Fruit fly (Drosophila melanogaster) whole organism, embryonic: ENCODE measurements around the gene CG11597.
A peak's percentile ranks its signal among the peaks of the same experiment; 100 is the strongest.

Experiments
- BtbVII ChIP-seq: fragments of 200-800 bp; sonication (Bioruptor generic); optimal IDR thresholded peaks from 3 replicates; lab custom pipeline; 2017; ENCODE audit warnings: missing biosample characterization, mild to moderate bottlenecking, missing genetic modification characterization
- CG10147 ChIP-seq: fragments of 200-800 bp; sonication (Bioruptor generic); optimal IDR thresholded peaks from 2 replicates; lab custom pipeline; 2019; ENCODE audit warnings: missing biosample characterization, mild to moderate bottlenecking, missing genetic modification characterization, moderate library complexity
- CG10267 ChIP-seq: fragments of 200-800 bp; sonication (Bioruptor generic); optimal IDR thresholded peaks from 2 replicates; lab custom pipeline; 2018; ENCODE audit warnings: missing biosample characterization, mild to moderate bottlenecking, missing genetic modification characterization, moderate library complexity
- CG10366 ChIP-seq: fragments of 200-800 bp; sonication (Bioruptor generic); IDR thresholded peaks from 2 replicates; pipeline ENCODE4 v1.3.6; 2022; ENCODE audit warnings: missing biosample characterization, missing genetic modification characterization
- CG10431 ChIP-seq: fragments of 200-800 bp; sonication (Bioruptor generic); optimal IDR thresholded peaks from 3 replicates; lab custom pipeline; 2018; ENCODE audit warnings: missing biosample characterization, mild to moderate bottlenecking, missing genetic modification characterization
- CG11085 ChIP-seq: fragments of 200-800 bp; sonication (Bioruptor generic); IDR thresholded peaks from 2 replicates; pipeline ENCODE4 v1.3.6; 2022; ENCODE audit warnings: missing biosample characterization, missing genetic modification characterization
- CG11695 ChIP-seq: fragments of 200-800 bp; sonication (Bioruptor generic); IDR thresholded peaks from 3 replicates; pipeline ENCODE4 v1.3.6; 2022; ENCODE audit warnings: missing biosample characterization, missing genetic modification characterization
- CG1233 ChIP-seq: fragments of 200-800 bp; sonication (Bioruptor generic); optimal IDR thresholded peaks from 4 replicates; lab custom pipeline; 2018; ENCODE audit warnings: missing biosample characterization, mild to moderate bottlenecking, missing genetic modification characterization
- CG13287 ChIP-seq: fragments of 200-800 bp; sonication (Bioruptor generic); IDR thresholded peaks from 2 replicates; pipeline ENCODE4 v1.3.6; 2022; ENCODE audit warnings: missing biosample characterization, missing genetic modification characterization; ENCODE audit not compliant: partially characterized antibody
- CG13296 ChIP-seq: fragments of 200-800 bp; sonication (Bioruptor generic); optimal IDR thresholded peaks from 3 replicates; lab custom pipeline; 2018; ENCODE audit warnings: missing biosample characterization, mild to moderate bottlenecking, missing genetic modification characterization
- CG15011 ChIP-seq: fragments of 200-800 bp; sonication (Bioruptor generic); optimal IDR thresholded peaks from 3 replicates; lab custom pipeline; 2018; ENCODE audit warnings: missing biosample characterization, mild to moderate bottlenecking, missing genetic modification characterization
- CG15601 ChIP-seq: fragments of 200-800 bp; sonication (Bioruptor generic); optimal IDR thresholded peaks from 3 replicates; lab custom pipeline; 2019; ENCODE audit warnings: missing biosample characterization, mild to moderate bottlenecking, missing genetic modification characterization, moderate library complexity
- CG17385 ChIP-seq: fragments of 200-800 bp; sonication (Bioruptor generic); optimal IDR thresholded peaks from 3 replicates; lab custom pipeline; 2018; ENCODE audit warnings: missing biosample characterization, mild to moderate bottlenecking, missing genetic modification characterization
- CG31224 ChIP-seq: fragments of 200-800 bp; sonication (Bioruptor generic); IDR thresholded peaks from 2 replicates; pipeline ENCODE4 v1.3.6; 2022; ENCODE audit warnings: missing biosample characterization, missing genetic modification characterization
- CG3726 ChIP-seq: fragments of 200-800 bp; sonication (Bioruptor generic); IDR thresholded peaks from 3 replicates; pipeline ENCODE4, ENCODE4 v1.3.6; 2022; ENCODE audit warnings: missing biosample characterization, missing genetic modification characterization
- CG43689 ChIP-seq: fragments of 200-800 bp; sonication (Bioruptor generic); IDR thresholded peaks from 2 replicates; pipeline ENCODE4 v1.3.6; 2022; ENCODE audit warnings: missing biosample characterization, missing genetic modification characterization
- CG4707 ChIP-seq: fragments of 200-800 bp; sonication (Bioruptor generic); optimal IDR thresholded peaks from 2 replicates; lab custom pipeline; 2018; ENCODE audit warnings: missing biosample characterization, mild to moderate bottlenecking, missing genetic modification characterization, moderate library complexity
- CG8089 ChIP-seq: fragments of 200-800 bp; sonication (Bioruptor generic); optimal IDR thresholded peaks from 3 replicates; lab custom pipeline; 2016; ENCODE audit warnings: missing biosample characterization, missing genetic modification characterization
- CG8924 ChIP-seq: fragments of 200-800 bp; optimal IDR thresholded peaks from 3 replicates; lab custom pipeline; 2019; ENCODE audit warnings: missing biosample characterization, mild to moderate bottlenecking, missing genetic modification characterization, moderate library complexity
- CG9437 ChIP-seq: fragments of 200-800 bp; sonication (Bioruptor generic); optimal IDR thresholded peaks from 2 replicates; lab custom pipeline; 2018; ENCODE audit warnings: missing biosample characterization, mild to moderate bottlenecking, missing genetic modification characterization
- Camta ChIP-seq: fragments of 200-800 bp; sonication (Bioruptor generic); optimal IDR thresholded peaks from 2 replicates; lab custom pipeline; 2016; ENCODE audit warnings: missing biosample characterization, missing genetic modification characterization
- CoRest ChIP-seq: fragments of 200-800 bp; sonication (Bioruptor generic); optimal IDR thresholded peaks from 3 replicates; lab custom pipeline; 2018; ENCODE audit warnings: missing biosample characterization, mild to moderate bottlenecking, missing genetic modification characterization, moderate library complexity
- Doc3 ChIP-seq: fragments of 200-800 bp; sonication (Bioruptor generic); IDR thresholded peaks from 3 replicates; pipeline ENCODE4 v1.3.6; 2022; ENCODE audit warnings: missing biosample characterization, missing genetic modification characterization; ENCODE audit not compliant: partially characterized antibody
- Drgx ChIP-seq: fragments of 200-800 bp; sonication (Bioruptor generic); IDR thresholded peaks from 2 replicates; pipeline ENCODE4 v1.3.6; 2022; ENCODE audit warnings: missing biosample characterization, missing genetic modification characterization
- ERR ChIP-seq: fragments of 200-800 bp; sonication (Bioruptor generic); optimal IDR thresholded peaks from 2 replicates; lab custom pipeline; 2016; ENCODE audit warnings: missing biosample characterization, missing genetic modification characterization
- Elba2 ChIP-seq: fragments of 200-800 bp; sonication (Bioruptor generic); optimal IDR thresholded peaks from 3 replicates; lab custom pipeline; 2016; ENCODE audit warnings: missing biosample characterization, missing genetic modification characterization
- MESR4 ChIP-seq: fragments of 200-800 bp; sonication (Bioruptor generic); optimal IDR thresholded peaks from 2 replicates; lab custom pipeline; 2018; ENCODE audit warnings: missing biosample characterization, mild to moderate bottlenecking, missing genetic modification characterization, moderate library complexity
- NC2β ChIP-seq: fragments of 200-800 bp; sonication (Bioruptor generic); optimal IDR thresholded peaks from 2 replicates; lab custom pipeline; 2016; ENCODE audit warnings: missing biosample characterization, missing genetic modification characterization
- Pdp1 ChIP-seq, 2 experiments: fragments of 200-800 bp; sonication (Bioruptor generic); optimal IDR thresholded peaks; 3 replicates each; lab custom pipeline; 2016; ENCODE audit warnings: missing biosample characterization in 2 of 2, missing genetic modification characterization in 2 of 2, mild to moderate bottlenecking in 1 of 2, moderate library complexity in 1 of 2
- Rfx ChIP-seq: fragments of 200-800 bp; sonication (Bioruptor generic); IDR thresholded peaks from 2 replicates; pipeline ENCODE4 v1.3.6; 2022; ENCODE audit warnings: missing biosample characterization, missing genetic modification characterization
- Stat92E ChIP-seq, 3 experiments: fragments of >200 bp in 2 of 3; fragments of 200-800 bp in 1 of 3; sonication (Bioruptor generic) in 1 of 3; optimal IDR thresholded peaks; 2 replicates each; lab custom pipeline; 2017 to 2019; ENCODE audit warnings: missing biosample characterization in 3 of 3, missing genetic modification characterization in 3 of 3, mild to moderate bottlenecking in 1 of 3, moderate library complexity in 1 of 3
- bigmax ChIP-seq: fragments of 200-800 bp; sonication (Bioruptor generic); optimal IDR thresholded peaks from 2 replicates; lab custom pipeline; 2018; ENCODE audit warnings: missing biosample characterization, mild to moderate bottlenecking, missing genetic modification characterization
- crc ChIP-seq: fragments of 200-800 bp; sonication (Bioruptor generic); optimal IDR thresholded peaks from 2 replicates; lab custom pipeline; 2016; ENCODE audit warnings: missing biosample characterization, missing genetic modification characterization
- ewg ChIP-seq: fragments of 200-800 bp; sonication (Bioruptor generic); optimal IDR thresholded peaks from 3 replicates; lab custom pipeline; 2017; ENCODE audit warnings: mild to moderate bottlenecking, missing biosample characterization, missing genetic modification reagents, missing genetic modification characterization
- gsb ChIP-seq: fragments of 200-800 bp; sonication (Bioruptor generic); IDR thresholded peaks from 2 replicates; pipeline ENCODE4 v1.3.6; 2022; ENCODE audit warnings: missing biosample characterization, missing genetic modification characterization
- pan ChIP-seq, 4 experiments: fragments of >200 bp in 3 of 4; fragments of 200-800 bp in 1 of 4; sonication (Bioruptor generic) in 1 of 4; optimal IDR thresholded peaks in 3 of 4; IDR thresholded peaks in 1 of 4; 2 replicates each; pipeline versions ENCODE4 v1.3.6 to Lab custom; 2017 to 2022; ENCODE audit warnings: missing biosample characterization in 2 of 4, missing genetic modification characterization in 2 of 4, mixed read lengths in 1 of 4
- row ChIP-seq: fragments of 200-800 bp; sonication (Bioruptor generic); IDR thresholded peaks from 3 replicates; pipeline ENCODE4 v1.3.6; 2022; ENCODE audit warnings: missing biosample characterization, missing genetic modification characterization
- shn ChIP-seq: fragments of 200-800 bp; sonication (Bioruptor generic); optimal IDR thresholded peaks from 3 replicates; lab custom pipeline; 2016; ENCODE audit warnings: missing biosample characterization, missing genetic modification characterization
- vfl ChIP-seq: fragments of 200-800 bp; sonication (Bioruptor generic); optimal IDR thresholded peaks from 2 replicates; lab custom pipeline; 2016; ENCODE audit warnings: missing biosample characterization, missing genetic modification characterization
- vvl ChIP-seq: fragments of 200-800 bp; sonication (Bioruptor generic); IDR thresholded peaks from 2 replicates; pipeline ENCODE4 v1.3.6; 2022; ENCODE audit warnings: missing biosample characterization, missing genetic modification characterization
- wdn ChIP-seq: fragments of 200-800 bp; sonication (Bioruptor generic); IDR thresholded peaks from 2 replicates; pipeline ENCODE4 v1.3.6; 2022; ENCODE audit warnings: missing biosample characterization, missing genetic modification characterization
- z ChIP-seq: fragments of 200-800 bp; sonication (Bioruptor generic); IDR thresholded peaks from 3 replicates; pipeline ENCODE4 v1.3.6; 2022; ENCODE audit warnings: missing biosample characterization, missing genetic modification characterization
- zfh1 ChIP-seq: fragments of 200-800 bp; sonication (Bioruptor generic); IDR thresholded peaks from 3 replicates; pipeline ENCODE4 v1.3.6; 2022; ENCODE audit warnings: missing biosample characterization, missing genetic modification characterization
- zfh2 ChIP-seq: fragments of 200-800 bp; sonication (Bioruptor generic); optimal IDR thresholded peaks from 2 replicates; lab custom pipeline; 2016; ENCODE audit warnings: missing biosample characterization, missing genetic modification characterization

Gene CG11597

DNA sequence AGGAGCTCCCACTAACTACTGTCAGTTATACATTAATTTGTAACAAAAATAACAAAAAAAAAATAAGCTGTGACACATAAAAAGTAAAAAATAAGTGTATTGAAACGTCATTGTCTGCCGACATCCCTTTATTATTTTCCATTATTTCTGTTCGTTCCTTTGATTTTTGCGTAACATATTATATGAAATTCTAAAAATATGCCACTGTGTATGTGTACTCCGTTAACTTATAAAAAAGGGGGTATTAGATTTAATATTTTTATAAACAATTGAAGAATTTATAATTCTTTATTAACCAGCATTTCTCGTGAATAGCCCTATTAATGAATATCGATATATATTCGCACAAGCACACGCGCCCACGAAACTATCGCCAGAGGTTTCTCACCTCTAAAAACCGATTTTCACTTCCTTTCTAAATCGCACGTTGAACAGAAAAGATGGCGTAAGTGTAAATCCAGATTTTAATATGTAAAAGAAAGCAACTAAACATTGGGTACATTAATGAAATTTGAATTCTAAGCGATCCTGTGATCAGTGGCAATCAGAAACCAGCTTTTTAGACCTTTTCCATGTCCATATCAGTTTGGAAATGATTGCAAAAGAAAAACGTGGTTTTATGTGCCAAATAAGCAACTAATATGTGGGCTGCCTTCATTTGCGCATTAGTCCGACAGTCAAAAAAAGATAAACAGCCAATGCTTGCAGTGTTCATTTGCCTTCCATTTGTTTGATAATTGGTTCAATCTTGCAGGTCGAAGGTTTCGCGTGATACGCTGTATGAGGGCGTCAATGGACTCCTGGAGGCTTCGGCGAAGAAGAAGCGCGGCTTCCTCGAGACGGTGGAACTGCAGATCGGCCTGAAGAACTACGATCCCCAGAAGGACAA lies 615 bp upstream of the CG11597 start, which contains the start of gene RpL10Ab (continued):
- TF ChIP-seq CG13287 (GFP tag; lab: Robert Waterston, UW) (peak; percentile 70), Drgx (GFP tag; lab: Robert Waterston, UW) (peak; percentile 21; the same call in 1 of the 2 replicates), Doc3 (GFP tag; lab: Robert Waterston, UW) (peak; percentile 64), crc (GFP tag; lab: Kevin White, UChicago) (no peak), vfl (GFP tag; lab: Kevin White, UChicago) (no peak), CG8924 (tag; lab: Kevin White, UChicago) (peak; percentile 76), NC2β (peak; percentile 57), CG1233 (peak; percentile 51), z (no peak), Camta (GFP tag; lab: Kevin White, UChicago) (peak; percentile 22), CG15011 (GFP tag; lab: Kevin White, UChicago) (peak; percentile 5), CG43689 (GFP tag; lab: Robert Waterston, UW) (peak; percentile 23; the same call in 1 of the 2 replicates), CG10147 (GFP tag; lab: Kevin White, UChicago) (peak; percentile 77), CG11085 (GFP tag; lab: Robert Waterston, UW) (peak; percentile 61), shn (GFP tag; lab: Kevin White, UChicago) (no peak), ewg (GFP tag; lab: Kevin White, UChicago) (peak; percentile 3), CG10431 (peak; percentile 42), CG13296 (GFP tag; lab: Kevin White, UChicago) (peak; percentile 58)

- TF ChIP-seq shn (GFP tag; lab: Kevin White, UChicago) (peak; percentile 48), wdn (0 out of 2 replicates have a peak, but pooled peaks have one; percentile 38), CG31224 (GFP tag; lab: Robert Waterston, UW) (0 out of 2 replicates have a peak, but pooled peaks have one; percentile 22), CG11695 (GFP tag; lab: Robert Waterston, UW) (peak; percentile 53; the same call in 1 of the 3 replicates), CG10366 (GFP tag; lab: Robert Waterston, UW) (no peak), ewg (GFP tag; lab: Kevin White, UChicago) (no peak), zfh1 (GFP tag; lab: Robert Waterston, UW) (peak; percentile 40; the same call in 1 of the 3 replicates), ERR (GFP tag; lab: Kevin White, UChicago) (peak; percentile 10), Stat92E (GFP tag; optimal IDR thresholded peaks at IDR 0.05; lab: Kevin White, UChicago) (peak in 1 of 3 experiments; percentile 36), Pdp1 (GFP tag; optimal IDR thresholded peaks at IDR 0.05; lab: Kevin White, UChicago) (peak; percentile 13 to 45), CG10267 (tag; lab: Kevin White, UChicago) (peak; percentile 11), BtbVII (GFP tag; lab: Kevin White, UChicago) (peak; percentile 86), vvl (GFP tag; lab: Robert Waterston, UW) (peak; percentile 83), zfh2 (GFP tag; lab: Kevin White, UChicago) (peak; percentile 13), CG9437 (GFP tag; lab: Kevin White, UChicago) (peak; percentile 13), CG17385 (GFP tag; lab: Kevin White, UChicago) (peak; percentile 29), pan (optimal IDR thresholded peaks at IDR 0.05; lab: Kevin White, UChicago) (no peak), pan (GFP tag; optimal IDR thresholded peaks at IDR 0.05 in 1 of 2, IDR thresholded peaks at IDR 0.05 in 1 of 2) (peak in 1 of 2 experiments; percentile 74), CG4707 (no peak), row (GFP tag; lab: Robert Waterston, UW) (peak; percentile 78), MESR4 (peak; percentile 14), gsb (GFP tag; lab: Robert Waterston, UW) (peak; percentile 32; the same call in 1 of the 2 replicates), Rfx (peak; percentile 72; the same call in 1 of the 2 replicates), CG3726 (GFP tag; lab: Robert Waterston, UW) (peak; percentile 8; the same call in 1 of the 3 replicates), CG15601 (tag; lab: Kevin White, UChicago) (peak; percentile 63), Elba2 (GFP tag; lab: Kevin White, UChicago) (peak; percentile 71), Drgx (GFP tag; lab: Robert Waterston, UW) (peak; percentile 56; the same call in 1 of the 2 replicates), CG8089 (GFP tag; lab: Kevin White, UChicago) (no peak), CoRest (tag; lab: Kevin White, UChicago) (peak; percentile 16), bigmax (GFP tag; lab: Kevin White, UChicago) (no peak)
These were observed 2.2 kb downstream of the CG11597 start for dm6 chr3L:11819639-11820456.
